Fruit fly (Drosophila melanogaster): ENCODE measurements around the gene robl37BC.

robl37BC gene

DNA sequence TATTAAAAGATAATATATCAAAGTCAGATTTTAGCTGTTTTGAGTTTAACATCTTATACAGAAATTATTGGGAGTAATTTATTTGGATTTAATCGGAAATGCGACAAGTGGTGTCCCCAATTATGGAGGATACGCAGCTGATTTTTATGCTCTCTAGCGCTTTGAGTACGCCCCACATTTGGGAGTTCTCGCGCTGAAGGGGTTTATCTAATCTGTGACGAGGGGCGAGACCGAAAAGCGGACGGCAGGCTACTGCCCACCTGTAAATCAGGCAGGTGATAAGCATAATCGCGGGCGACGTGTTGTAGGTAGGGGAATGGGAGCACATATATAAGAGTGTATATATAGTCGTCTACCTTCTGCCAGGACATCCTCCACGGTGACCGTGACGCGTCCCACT is 42.8 kb upstream of the robl37BC start (continued):
- TF ChIP-seq Kr (GFP tag; optimal IDR thresholded peaks at IDR 0.05) (peak; percentile 46), HLHmδ (GFP tag; optimal IDR thresholded peaks at IDR 0.05) (no peak), lmd (GFP tag; IDR thresholded peaks at IDR 0.05) (no peak), CG11398 (GFP tag; optimal IDR thresholded peaks at IDR 0.05) (no peak), bowl (GFP tag; IDR thresholded peaks at IDR 0.05) (no peak), CG8290 (GFP tag; optimal IDR thresholded peaks at IDR 0.05) (no peak), CG8290 (tag; optimal IDR thresholded peaks at IDR 0.05) (peak in 1 of 2 experiments; percentile 28), danr (GFP tag; IDR thresholded peaks at IDR 0.05) (no peak), bab2 (GFP tag; optimal IDR thresholded peaks at IDR 0.05) (no peak), CG17186 (GFP tag; optimal IDR thresholded peaks at IDR 0.05) (no peak), CG10565 (GFP tag; optimal IDR thresholded peaks at IDR 0.05) (no peak), unc-4 (GFP tag; IDR thresholded peaks at IDR 0.05; ENCODE audit: partially characterized antibody) (no peak), MTF-1 (GFP tag; optimal IDR thresholded peaks at IDR 0.05; ENCODE audit: borderline replicate concordance) (no peak), mirr (GFP tag; optimal IDR thresholded peaks at IDR 0.05) (peak; percentile 12), Chrac-16 (GFP tag; optimal IDR thresholded peaks at IDR 0.05) (no peak), CG33557 (GFP tag; optimal IDR thresholded peaks at IDR 0.05) (no peak), insv (GFP tag; optimal IDR thresholded peaks at IDR 0.05) (no peak), sna (GFP tag; IDR thresholded peaks at IDR 0.05; ENCODE audit: partially characterized antibody) (no peak), CG13296 (GFP tag; optimal IDR thresholded peaks at IDR 0.05) (no peak), D19A (tag; optimal IDR thresholded peaks at IDR 0.05) (peak; percentile 15), Hr3 (GFP tag; optimal IDR thresholded peaks at IDR 0.05) (no peak), cad (GFP tag; optimal IDR thresholded peaks at IDR 0.05) (no peak), CG10543 (GFP tag; optimal IDR thresholded peaks at IDR 0.05) (peak; percentile 33), CG10274 (GFP tag; optimal IDR thresholded peaks at IDR 0.05) (no peak), h (optimal IDR thresholded peaks at IDR 0.05) (no peak), grn (GFP tag; optimal IDR thresholded peaks at IDR 0.05) (peak; percentile 35), CG7271 (tag; optimal IDR thresholded peaks at IDR 0.05) (no peak), D19B (GFP tag; optimal IDR thresholded peaks at IDR 0.05) (no peak), bcd (GFP tag; optimal IDR thresholded peaks at IDR 0.05) (no peak), Hmr (GFP tag; optimal IDR thresholded peaks at IDR 0.05) (no peak), Med (GFP tag) (no peak), Fer3 (tag; optimal IDR thresholded peaks at IDR 0.05) (no peak), CG32532 (GFP tag; IDR thresholded peaks at IDR 0.05) (peak; percentile 14; the same call in 1 of the 2 replicates), dmrt99B (tag; optimal IDR thresholded peaks at IDR 0.05) (no peak), lov (optimal IDR thresholded peaks at IDR 0.05) (no peak), lov (GFP tag; IDR thresholded peaks at IDR 0.05) (no peak), HLH3B (GFP tag; IDR thresholded peaks at IDR 0.05) (0 out of 2 replicates have a peak, but pooled peaks have one; percentile 21), Hsf (GFP tag; optimal IDR thresholded peaks at IDR 0.05) (no peak), CG1529 (GFP tag; optimal IDR thresholded peaks at IDR 0.05) (peak; percentile 69), crp (GFP tag; optimal IDR thresholded peaks at IDR 0.05) (no peak), CG17328 (GFP tag; IDR thresholded peaks at IDR 0.05) (no peak), Ssrp (tag; optimal IDR thresholded peaks at IDR 0.05) (no peak), CG34376 (GFP tag; optimal IDR thresholded peaks at IDR 0.05) (peak; percentile 8), Pdp1 (GFP tag; optimal IDR thresholded peaks at IDR 0.05) (peak in 1 of 2 experiments; percentile 11), slp2 (GFP tag; optimal IDR thresholded peaks at IDR 0.05) (no peak), otp (GFP tag; IDR thresholded peaks at IDR 0.05) (no peak), en (GFP tag; optimal IDR thresholded peaks at IDR 0.05) (no peak)

Data from whole organism, embryonic.